Fruit fly (Drosophila melanogaster): ENCODE results near the gene rpr.

DNA sequence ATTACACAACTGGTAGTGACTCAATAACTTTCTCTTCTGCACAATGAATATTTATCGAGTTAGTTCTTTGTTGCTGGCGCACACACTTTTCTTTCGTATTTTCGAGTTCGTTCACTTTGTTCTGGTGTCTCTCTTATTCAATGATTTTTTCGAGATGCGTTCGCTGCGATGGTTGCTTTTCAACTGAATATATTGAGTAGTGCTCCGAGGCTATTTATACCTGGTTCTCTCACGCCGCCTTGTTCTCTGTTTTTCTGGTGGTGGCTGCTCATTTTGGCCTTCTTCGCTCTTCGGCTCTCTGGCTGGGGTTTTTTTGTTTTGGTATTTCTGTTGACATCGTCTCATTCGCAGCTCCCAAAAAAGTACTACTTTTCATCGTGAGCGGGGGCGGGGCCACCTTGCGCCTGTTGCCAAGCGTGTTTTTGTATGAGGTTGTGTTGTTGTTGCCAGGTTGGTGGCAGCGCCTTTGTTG is at the start of gene rpr:
- TF ChIP-seq C15 (GFP tag; IDR thresholded peaks at IDR 0.05) (no peak), HmgZ (tag; optimal IDR thresholded peaks at IDR 0.05) (no peak), Chrac-16 (GFP tag; optimal IDR thresholded peaks at IDR 0.05) (no peak), HLH3B (GFP tag; IDR thresholded peaks at IDR 0.05) (no peak), CG4820 (GFP tag; optimal IDR thresholded peaks at IDR 0.05) (no peak), H2.0 (GFP tag; IDR thresholded peaks at IDR 0.05) (no peak), Meics (GFP tag; optimal IDR thresholded peaks at IDR 0.05) (no peak), CG10462 (GFP tag; optimal IDR thresholded peaks at IDR 0.05) (no peak), Gsc (GFP tag; IDR thresholded peaks at IDR 0.05) (no peak), dimm (GFP tag; IDR thresholded peaks at IDR 0.05) (no peak), cato (GFP tag; optimal IDR thresholded peaks at IDR 0.05; ENCODE audit: borderline replicate concordance) (no peak)

Data from whole organism, embryonic.